Worm (Caenorhabditis elegans) whole organism, L4 larva: ENCODE measurements around the gene F13E9.9.

Experiments
- F37D6.2 ChIP-seq: sonication (generic microtip); optimal IDR thresholded peaks from 2 replicates; lab custom pipeline; 2016; ENCODE audit warnings: mild to moderate bottlenecking, missing genetic modification characterization, missing compliant biosample characterization
- F49E8.2 ChIP-seq: sonication (generic microtip); optimal IDR thresholded peaks from 2 replicates; lab custom pipeline; 2016; ENCODE audit warnings: missing compliant biosample characterization, mild to moderate bottlenecking, missing genetic modification characterization, borderline replicate concordance
- T20F7.1 ChIP-seq: fragments of 200-800 bp; sonication (Bioruptor generic); optimal IDR thresholded peaks from 2 replicates; lab custom pipeline; 2018; ENCODE audit warnings: mild to moderate bottlenecking, missing genetic modification characterization, missing compliant biosample characterization
- T26A8.4 ChIP-seq: fragments of 200-800 bp; sonication (Bioruptor generic); IDR thresholded peaks from 2 replicates; pipeline ENCODE4 v1.3.6; 2022; ENCODE audit warnings: missing genetic modification characterization, missing compliant biosample characterization
- Y48G9A.11 ChIP-seq: fragments of 200-800 bp; sonication (Bioruptor generic); IDR thresholded peaks from 2 replicates; pipeline ENCODE4 v1.3.6; 2022; ENCODE audit warnings: missing genetic modification reagents, missing genetic modification characterization, missing compliant biosample characterization
- Y75B8A.6 ChIP-seq: fragments of 200-800 bp; sonication (Bioruptor generic); IDR thresholded peaks from 2 replicates; pipeline ENCODE4 v1.3.6; 2022; ENCODE audit warnings: missing genetic modification reagents, missing genetic modification characterization, missing compliant biosample characterization
- aha-1 ChIP-seq: fragments of 150-350 bp; peaks from one replicate; lab custom pipeline; 2014; ENCODE audit warnings: missing biosample characterization, missing genetic modification characterization
- aly-2 ChIP-seq: sonication (generic microtip); optimal IDR thresholded peaks from 2 replicates; lab custom pipeline; 2018; ENCODE audit warnings: missing biosample characterization, missing genetic modification characterization
- attf-4 ChIP-seq: sonication (generic microtip); optimal IDR thresholded peaks from 3 replicates; lab custom pipeline; 2017; ENCODE audit warnings: missing biosample characterization, missing genetic modification characterization
- ceh-20 ChIP-seq: fragments of 200-800 bp; sonication (Bioruptor generic); IDR thresholded peaks from 2 replicates; pipeline ENCODE4 v1.3.6; 2022; ENCODE audit warnings: missing genetic modification reagents, missing genetic modification characterization, missing compliant biosample characterization
- ceh-32 ChIP-seq: sonication (generic microtip); optimal IDR thresholded peaks from 2 replicates; lab custom pipeline; 2016; ENCODE audit warnings: mild to moderate bottlenecking, missing genetic modification characterization, missing compliant biosample characterization; ENCODE audit not compliant: poor library complexity
- ceh-82 ChIP-seq: sonication (generic microtip); optimal IDR thresholded peaks from 2 replicates; lab custom pipeline; 2017; ENCODE audit warnings: missing biosample characterization, missing genetic modification characterization
- ctbp-1 ChIP-seq: fragments of 200-800 bp; sonication (Bioruptor generic); IDR thresholded peaks from 2 replicates; pipeline ENCODE4 v1.3.6; 2022; ENCODE audit warnings: missing genetic modification reagents, missing genetic modification characterization, missing compliant biosample characterization
- daf-12 ChIP-seq: fragments of 150-350 bp; optimal IDR thresholded peaks from 2 replicates; lab custom pipeline; 2014; ENCODE audit warnings: missing biosample characterization, missing genetic modification reagents, missing genetic modification characterization
- daf-16 ChIP-seq, 3 experiments: sonication (generic microtip); optimal IDR thresholded peaks; 2 replicates each; lab custom pipeline; 2016 to 2017; ENCODE audit warnings: missing genetic modification characterization in 3 of 3, missing genetic modification reagents in 3 of 3, mild to moderate bottlenecking in 2 of 3, missing compliant biosample characterization in 2 of 3, missing biosample characterization in 1 of 3, moderate library complexity in 1 of 3
- dmd-6 ChIP-seq: fragments of 200-800 bp; sonication (Bioruptor generic); IDR thresholded peaks from 2 replicates; pipeline ENCODE4 v1.3.6; 2022; ENCODE audit warnings: missing genetic modification reagents, missing genetic modification characterization, missing compliant biosample characterization
- dve-1 ChIP-seq: sonication (generic microtip); optimal IDR thresholded peaks from 2 replicates; lab custom pipeline; 2017; ENCODE audit warnings: antibody characterized with exemption, mild to moderate bottlenecking, missing genetic modification characterization, missing compliant biosample characterization; ENCODE audit not compliant: insufficient read depth
- egl-43 ChIP-seq: fragments of 200-800 bp; sonication (Bioruptor generic); IDR thresholded peaks from 2 replicates; pipeline ENCODE4 v1.3.6; 2022; ENCODE audit warnings: missing genetic modification reagents, missing genetic modification characterization, missing compliant biosample characterization
- gei-8 ChIP-seq: fragments of 200-800 bp; sonication (Bioruptor generic); optimal IDR thresholded peaks from 2 replicates; lab custom pipeline; 2018; ENCODE audit warnings: mild to moderate bottlenecking, missing genetic modification characterization, missing compliant biosample characterization
- hif-1 ChIP-seq, 2 experiments: sonication (generic microtip); optimal IDR thresholded peaks; 2 replicates each; lab custom pipeline; 2016 to 2017; ENCODE audit warnings: missing compliant biosample characterization in 2 of 2, missing genetic modification characterization in 2 of 2, missing genetic modification reagents in 2 of 2, missing genotype in 2 of 2, mild to moderate bottlenecking in 1 of 2
- hlh-11 ChIP-seq: fragments of 200-800 bp; sonication (Bioruptor generic); optimal IDR thresholded peaks from 2 replicates; lab custom pipeline; 2018; ENCODE audit warnings: mild to moderate bottlenecking, missing genetic modification characterization, missing compliant biosample characterization
- hlh-30 ChIP-seq: sonication (generic microtip); optimal IDR thresholded peaks from 2 replicates; lab custom pipeline; 2017; ENCODE audit warnings: antibody characterized with exemption, mild to moderate bottlenecking, missing genetic modification characterization, missing compliant biosample characterization; ENCODE audit not compliant: insufficient read depth
- hmg-1.1 ChIP-seq: fragments of 200-800 bp; sonication (Bioruptor generic); IDR thresholded peaks from 2 replicates; pipeline ENCODE4 v1.3.6; 2022; ENCODE audit warnings: missing genetic modification reagents, missing genetic modification characterization, missing compliant biosample characterization
- jun-1 ChIP-seq: fragments of 150-350 bp; optimal IDR thresholded peaks from 2 replicates; lab custom pipeline; 2014; ENCODE audit warnings: missing biosample characterization, missing genetic modification reagents, missing genetic modification characterization
- lin-1 ChIP-seq: fragments of 200-800 bp; sonication (Bioruptor generic); IDR thresholded peaks from 2 replicates; pipeline ENCODE4 v1.3.6; 2022; ENCODE audit warnings: missing genetic modification reagents, missing genetic modification characterization, missing compliant biosample characterization
- lin-13 ChIP-seq: fragments of 150-350 bp; optimal IDR thresholded peaks from 2 replicates; lab custom pipeline; 2014; ENCODE audit warnings: missing biosample characterization, missing genetic modification reagents, missing genetic modification characterization
- lin-38 ChIP-seq: fragments of 200-800 bp; sonication (Bioruptor generic); IDR thresholded peaks from 2 replicates; pipeline ENCODE4 v1.3.6; 2022; ENCODE audit warnings: missing genetic modification reagents, missing genetic modification characterization, missing compliant biosample characterization
- lsy-2 ChIP-seq, 2 experiments: fragments of 150-350 bp in 1 of 2; sonication (generic microtip) in 1 of 2; optimal IDR thresholded peaks; 2 replicates each; lab custom pipeline; 2014 to 2017; ENCODE audit warnings: missing biosample characterization in 2 of 2, missing genetic modification characterization in 2 of 2
- mdt-29 ChIP-seq: fragments of 200-800 bp; sonication (Bioruptor generic); IDR thresholded peaks from 2 replicates; pipeline ENCODE4 v1.3.6; 2022; ENCODE audit warnings: missing genetic modification reagents, missing genetic modification characterization, missing compliant biosample characterization
- mep-1 ChIP-seq: fragments of 150-350 bp; sonication (generic microtip); optimal IDR thresholded peaks from 3 replicates; lab custom pipeline; 2014; ENCODE audit warnings: missing biosample characterization, missing genetic modification characterization
- mes-2 ChIP-seq: sonication (generic microtip); optimal IDR thresholded peaks from 2 replicates; lab custom pipeline; 2016; ENCODE audit warnings: missing genotype, mild to moderate bottlenecking, missing genetic modification characterization, missing compliant biosample characterization; ENCODE audit not compliant: poor library complexity, severe bottlenecking
- mxl-2 ChIP-seq: fragments of 200-800 bp; sonication (Bioruptor generic); conservative IDR thresholded peaks from 2 replicates; pipeline ENCODE4 v1.3.6; 2022; ENCODE audit warnings: missing genetic modification reagents, missing genetic modification characterization, missing compliant biosample characterization
- mxl-3 ChIP-seq: fragments of 200-800 bp; sonication (Bioruptor generic); optimal IDR thresholded peaks from 2 replicates; lab custom pipeline; 2018; ENCODE audit warnings: mild to moderate bottlenecking, missing genetic modification characterization, missing compliant biosample characterization
- nhr-25 ChIP-seq: sonication (generic microtip); optimal IDR thresholded peaks from 2 replicates; lab custom pipeline; 2017; ENCODE audit warnings: missing genetic modification characterization, mild to moderate bottlenecking, missing compliant biosample characterization, antibody characterized with exemption, moderate library complexity, borderline replicate concordance; ENCODE audit not compliant: insufficient read depth
- nhr-6 ChIP-seq: fragments of 150-350 bp; optimal IDR thresholded peaks from 2 replicates; lab custom pipeline; 2014; ENCODE audit warnings: missing biosample characterization, missing genetic modification characterization
- php-3 ChIP-seq: fragments of 200-800 bp; sonication (Bioruptor generic); IDR thresholded peaks from 2 replicates; pipeline ENCODE4 v1.3.6; 2022; ENCODE audit warnings: missing genetic modification reagents, missing genetic modification characterization, missing compliant biosample characterization
- set-16 ChIP-seq: fragments of 200-800 bp; sonication (Bioruptor generic); IDR thresholded peaks from 2 replicates; pipeline ENCODE4 v1.3.6; 2022; ENCODE audit warnings: missing genetic modification reagents, missing genetic modification characterization, missing compliant biosample characterization
- skn-1 ChIP-seq: fragments of 150-350 bp; optimal IDR thresholded peaks from 2 replicates; lab custom pipeline; 2014; ENCODE audit warnings: missing biosample characterization, missing genetic modification characterization
- spr-3 ChIP-seq: fragments of 200-800 bp; sonication (Bioruptor generic); optimal IDR thresholded peaks from 2 replicates; lab custom pipeline; 2018; ENCODE audit warnings: mild to moderate bottlenecking, missing genetic modification characterization, missing compliant biosample characterization
- tra-1 ChIP-seq: fragments of 200-800 bp; sonication (Bioruptor generic); IDR thresholded peaks from 2 replicates; pipeline ENCODE4 v1.3.6; 2022; ENCODE audit warnings: missing genetic modification reagents, missing genetic modification characterization, missing compliant biosample characterization
- unc-130 ChIP-seq: sonication (generic microtip); optimal IDR thresholded peaks from 2 replicates; lab custom pipeline; 2016; ENCODE audit warnings: missing genetic modification reagents, missing genetic modification characterization, missing compliant biosample characterization
- unc-62 ChIP-seq, 3 experiments: fragments of 150-350 bp in 1 of 3; sonication (generic microtip); optimal IDR thresholded peaks in 2 of 3; peaks in 1 of 3; 1 replicate in 1 of 3; 2 replicates in 2 of 3; lab custom pipeline; 2014 to 2017; ENCODE audit warnings: missing biosample characterization in 3 of 3, missing genetic modification characterization in 3 of 3, missing genetic modification reagents in 3 of 3, missing genotype in 1 of 3
- vab-7 ChIP-seq: fragments of 200-800 bp; sonication (Bioruptor generic); IDR thresholded peaks from 2 replicates; pipeline ENCODE4 v1.3.6; 2022; ENCODE audit warnings: missing genetic modification reagents, missing genetic modification characterization, missing compliant biosample characterization
- zfp-3 ChIP-seq: fragments of 200-800 bp; sonication (Bioruptor generic); conservative IDR thresholded peaks from 2 replicates; pipeline ENCODE4 v1.3.6; 2022; ENCODE audit warnings: missing genetic modification reagents, missing genetic modification characterization, missing compliant biosample characterization
- ztf-11 ChIP-seq: fragments of 150-350 bp; optimal IDR thresholded peaks from 2 replicates; lab custom pipeline; 2014; ENCODE audit warnings: missing biosample characterization, missing genetic modification characterization

Gene F13E9.9

ce11 chrIV:10935853-10936491 is 37.0 kb upstream of the F13E9.9 start, which contains the start of gene lgg-2 (continued):
- TF ChIP-seq lin-38, result peak; percentile 73
- TF ChIP-seq mxl-2 (GFP tag; lab: Robert Waterston, UW), result 0 out of 2 replicates have a peak, but pooled peaks have one; percentile 31
- peak; percentile 97 for TF ChIP-seq mep-1

DNA sequence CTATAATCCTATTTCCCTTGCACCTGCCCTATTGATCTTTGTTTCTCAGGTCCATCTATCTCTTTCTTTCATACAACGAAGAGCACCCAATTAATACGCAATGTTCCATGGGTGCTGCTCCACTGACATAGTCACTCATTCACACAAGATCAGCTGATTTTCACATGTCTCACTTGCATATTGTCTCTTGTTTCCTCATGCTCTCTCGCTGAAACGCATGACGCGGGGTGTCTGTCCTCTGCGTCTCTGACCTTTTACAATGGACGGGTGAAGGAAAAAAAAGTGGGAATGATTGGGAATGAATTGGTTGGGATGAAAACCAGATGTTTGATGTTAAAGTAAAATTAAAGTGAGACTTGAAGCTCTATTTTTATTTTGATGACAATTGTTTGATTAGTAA is 36.3 kb upstream of the F13E9.9 start:
- TF ChIP-seq F37D6.2 (tag; lab: Kevin White, UChicago), result peak; percentile 63
- TF ChIP-seq T20F7.1 (GFP tag; lab: Kevin White, UChicago), result peak; percentile 78
- peak; percentile 80 for TF ChIP-seq mxl-3 (GFP tag; lab: Kevin White, UChicago)
- TF ChIP-seq lsy-2 (tag; optimal IDR thresholded peaks at IDR 0.05; lab: Kevin White, UChicago), result peak; percentile 85 to 90
- no peak for TF ChIP-seq ceh-32 (tag; lab: Kevin White, UChicago)
- TF ChIP-seq Y48G9A.11 (GFP tag; lab: Robert Waterston, UW), result no peak
- peak; percentile 67 for TF ChIP-seq nhr-6 (tag; lab: Kevin White, UChicago)
- no peak for TF ChIP-seq Y75B8A.6
- TF ChIP-seq aly-2 (tag; lab: Kevin White, UChicago), result no peak
- no peak for TF ChIP-seq spr-3 (GFP tag; lab: Kevin White, UChicago)
- TF ChIP-seq F49E8.2 (tag; lab: Kevin White, UChicago), result no peak
- TF ChIP-seq hif-1 (tag; optimal IDR thresholded peaks at IDR 0.05; lab: Kevin White, UChicago), result peak in 1 of 2 experiments; percentile 62
- no peak for TF ChIP-seq jun-1 (tag; lab: Kevin White, UChicago)
- peak; percentile 84 for TF ChIP-seq tra-1
- TF ChIP-seq egl-43 (GFP tag; lab: Robert Waterston, UW), result peak; percentile 73; the same call in 1 of the 2 replicates
- TF ChIP-seq set-16 (GFP tag; lab: Robert Waterston, UW), result peak; percentile 49
- peak; percentile 80 for TF ChIP-seq mdt-29 (GFP tag; lab: Robert Waterston, UW)
- TF ChIP-seq daf-12 (tag; lab: Kevin White, UChicago), result no peak
- peak; percentile 9 for TF ChIP-seq skn-1 (tag; lab: Kevin White, UChicago)
- TF ChIP-seq ztf-11 (tag; lab: Kevin White, UChicago), result no peak
- TF ChIP-seq lin-1 (GFP tag; lab: Robert Waterston, UW), result 0 out of 2 replicates have a peak, but pooled peaks have one; percentile 54
- peak; percentile 100 for TF ChIP-seq hlh-30 (tag; lab: Kevin White, UChicago)
- TF ChIP-seq ceh-82, result no peak
- TF ChIP-seq hmg-1.1 (GFP tag; lab: Robert Waterston, UW), result peak; percentile 78
- no peak for TF ChIP-seq nhr-25
- TF ChIP-seq hlh-11 (tag; lab: Kevin White, UChicago), result peak; percentile 99
- TF ChIP-seq ctbp-1, result peak; percentile 80
- peak; percentile 54 for TF ChIP-seq vab-7 (GFP tag; lab: Robert Waterston, UW)
- TF ChIP-seq zfp-3 (GFP tag; lab: Robert Waterston, UW), result peak; percentile 50; the same call in 1 of the 2 replicates
- TF ChIP-seq php-3 (GFP tag; lab: Robert Waterston, UW), result peak; percentile 44; the same call in 1 of the 2 replicates
- no peak for TF ChIP-seq unc-130
- TF ChIP-seq aha-1 (tag; lab: Kevin White, UChicago), result peak; percentile 75
- TF ChIP-seq lin-13 (GFP tag; lab: Kevin White, UChicago), result peak; percentile 58
- peak; percentile 62 for TF ChIP-seq attf-4 (tag; lab: Kevin White, UChicago)
- peak; percentile 91 for TF ChIP-seq ceh-20
- TF ChIP-seq mes-2 (tag; lab: Kevin White, UChicago), result peak; percentile 75
- TF ChIP-seq unc-62 (GFP tag; optimal IDR thresholded peaks at IDR 0.05 in 1 of 2; lab: Kevin White, UChicago), result peak in 1 of 2 experiments; percentile 98
- no peak for TF ChIP-seq unc-62 (tag; optimal IDR thresholded peaks at IDR 0.05; lab: Kevin White, UChicago)
- peak in 1 of 2 experiments; percentile 50 for TF ChIP-seq daf-16 (GFP tag; optimal IDR thresholded peaks at IDR 0.05; lab: Kevin White, UChicago)
- peak; percentile 67 for TF ChIP-seq daf-16 (tag; optimal IDR thresholded peaks at IDR 0.05; lab: Kevin White, UChicago)
- peak; percentile 50; the same call in 1 of the 2 replicates for TF ChIP-seq T26A8.4 (GFP tag; lab: Robert Waterston, UW)
- peak; percentile 4 for TF ChIP-seq gei-8 (GFP tag; lab: Kevin White, UChicago)
- TF ChIP-seq dve-1 (tag; lab: Kevin White, UChicago), result peak; percentile 79
- peak; percentile 88 for TF ChIP-seq dmd-6 (GFP tag; lab: Robert Waterston, UW)
